Fruit fly (Drosophila melanogaster): Measurements from ENCODE around the gene CG3703.

- TF ChIP-seq ttk (optimal IDR thresholded peaks at IDR 0.05), result no peak
- TF ChIP-seq insv (optimal IDR thresholded peaks at IDR 0.05), result no peak
- TF ChIP-seq psq (optimal IDR thresholded peaks at IDR 0.05), result no peak
These were observed 9.7 kb downstream of the CG3703 start for dm6 chrX:935901-936207.

Data from Kc167 (cell line).